Fruit fly (Drosophila melanogaster) Kc167 (cell line): ENCODE data around the gene CG14130.

Experiments used
- Myc ChIP-seq: fragments of >200 bp; optimal IDR thresholded peaks from 2 replicates; lab custom pipeline; 2017; ENCODE audit warnings: missing external identifiers
- Sin3A ChIP-seq: fragments of >200 bp; optimal IDR thresholded peaks from 2 replicates; lab custom pipeline; 2018; ENCODE audit warnings: missing external identifiers
- h ChIP-seq: fragments of >200 bp; optimal IDR thresholded peaks from 3 replicates; lab custom pipeline; 2018; ENCODE audit warnings: missing external identifiers
- insv ChIP-seq: fragments of >200 bp; optimal IDR thresholded peaks from 3 replicates; lab custom pipeline; 2018; ENCODE audit warnings: missing external identifiers
- psq ChIP-seq: fragments of >200 bp; optimal IDR thresholded peaks from 2 replicates; lab custom pipeline; 2017; ENCODE audit warnings: missing external identifiers
- ttk ChIP-seq: sonication (Bioruptor generic); optimal IDR thresholded peaks from 2 replicates; lab custom pipeline; 2017; ENCODE audit warnings: missing external identifiers

The CG14130 gene

DNA sequence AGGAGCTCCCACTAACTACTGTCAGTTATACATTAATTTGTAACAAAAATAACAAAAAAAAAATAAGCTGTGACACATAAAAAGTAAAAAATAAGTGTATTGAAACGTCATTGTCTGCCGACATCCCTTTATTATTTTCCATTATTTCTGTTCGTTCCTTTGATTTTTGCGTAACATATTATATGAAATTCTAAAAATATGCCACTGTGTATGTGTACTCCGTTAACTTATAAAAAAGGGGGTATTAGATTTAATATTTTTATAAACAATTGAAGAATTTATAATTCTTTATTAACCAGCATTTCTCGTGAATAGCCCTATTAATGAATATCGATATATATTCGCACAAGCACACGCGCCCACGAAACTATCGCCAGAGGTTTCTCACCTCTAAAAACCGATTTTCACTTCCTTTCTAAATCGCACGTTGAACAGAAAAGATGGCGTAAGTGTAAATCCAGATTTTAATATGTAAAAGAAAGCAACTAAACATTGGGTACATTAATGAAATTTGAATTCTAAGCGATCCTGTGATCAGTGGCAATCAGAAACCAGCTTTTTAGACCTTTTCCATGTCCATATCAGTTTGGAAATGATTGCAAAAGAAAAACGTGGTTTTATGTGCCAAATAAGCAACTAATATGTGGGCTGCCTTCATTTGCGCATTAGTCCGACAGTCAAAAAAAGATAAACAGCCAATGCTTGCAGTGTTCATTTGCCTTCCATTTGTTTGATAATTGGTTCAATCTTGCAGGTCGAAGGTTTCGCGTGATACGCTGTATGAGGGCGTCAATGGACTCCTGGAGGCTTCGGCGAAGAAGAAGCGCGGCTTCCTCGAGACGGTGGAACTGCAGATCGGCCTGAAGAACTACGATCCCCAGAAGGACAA is 7.4 kb downstream of the CG14130 start, which contains the start of gene RpL10Ab:
Gene RpL10Ab, plus strand, starts transcription at position 406 of the 889 bp plus-strand sequence.
- no peak for TF ChIP-seq h
- no peak for TF ChIP-seq psq (lab: Kevin White, UChicago)
- TF ChIP-seq insv (lab: Kevin White, UChicago) = no peak
- no peak for TF ChIP-seq Sin3A
- no peak for TF ChIP-seq Myc
- TF ChIP-seq ttk (lab: Kevin White, UChicago) = no peak

DNA sequence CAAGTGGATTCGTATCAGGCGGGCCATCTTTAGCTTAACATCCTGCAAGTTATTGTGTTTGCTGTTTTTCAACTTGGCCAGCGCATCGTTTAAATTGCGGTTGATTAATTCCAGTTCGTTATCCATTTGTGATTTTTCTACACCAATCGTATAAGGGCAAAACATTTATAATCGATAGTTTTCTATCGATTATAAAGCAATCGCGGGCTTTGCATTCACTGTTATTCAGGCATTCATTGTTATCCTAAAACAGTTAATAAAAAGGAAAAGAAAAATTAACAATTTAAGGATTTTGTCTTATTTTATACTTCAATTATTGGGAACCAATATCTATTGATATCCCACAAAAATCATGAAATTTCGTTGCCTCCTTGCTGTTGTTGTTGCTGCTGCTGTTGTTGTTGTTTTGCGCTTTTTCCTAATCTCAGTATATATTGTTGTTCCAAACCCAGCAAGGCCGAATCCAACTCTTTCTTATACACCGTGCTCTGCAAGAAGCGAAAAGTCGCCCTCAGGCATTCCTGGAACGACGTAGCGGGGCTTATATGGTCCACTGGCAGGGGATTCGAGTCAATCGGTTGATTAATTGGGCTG is 10.4 kb downstream of the CG14130 start, which contains the start of gene CG32095:
Gene CG32095, minus strand, starts transcription at position 173 of the 594 bp plus-strand sequence.
- TF ChIP-seq Sin3A (no peak), insv (lab: Kevin White, UChicago) (no peak), psq (lab: Kevin White, UChicago) (no peak), ttk (lab: Kevin White, UChicago) (no peak), h (no peak), Myc (no peak)

DNA sequence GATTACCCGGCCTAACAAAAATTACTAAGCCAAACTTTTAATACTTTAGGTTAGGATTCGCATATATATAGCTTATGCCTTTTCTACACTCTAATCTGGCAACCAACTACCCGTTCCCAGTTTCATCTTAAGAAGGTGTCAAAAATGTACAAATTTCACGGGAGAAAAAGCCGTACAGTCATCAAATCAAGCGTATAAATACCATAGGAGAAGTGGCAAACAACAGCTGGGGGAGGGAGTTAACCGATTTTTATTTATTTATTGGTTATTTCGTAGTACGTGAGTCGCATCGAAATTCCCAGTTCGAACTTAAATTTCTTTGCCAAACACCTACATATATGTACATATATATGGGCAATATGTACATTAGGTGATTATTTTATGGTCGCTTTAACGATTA is 13.5 kb downstream of the CG14130 start, which contains the start of gene CG7264:
Gene CG7264, plus strand, starts transcription at position 301 of the 400 bp plus-strand sequence.
- TF ChIP-seq insv (lab: Kevin White, UChicago) (no peak), Myc (no peak), ttk (lab: Kevin White, UChicago) (no peak), h (no peak), psq (lab: Kevin White, UChicago) (no peak)

DNA sequence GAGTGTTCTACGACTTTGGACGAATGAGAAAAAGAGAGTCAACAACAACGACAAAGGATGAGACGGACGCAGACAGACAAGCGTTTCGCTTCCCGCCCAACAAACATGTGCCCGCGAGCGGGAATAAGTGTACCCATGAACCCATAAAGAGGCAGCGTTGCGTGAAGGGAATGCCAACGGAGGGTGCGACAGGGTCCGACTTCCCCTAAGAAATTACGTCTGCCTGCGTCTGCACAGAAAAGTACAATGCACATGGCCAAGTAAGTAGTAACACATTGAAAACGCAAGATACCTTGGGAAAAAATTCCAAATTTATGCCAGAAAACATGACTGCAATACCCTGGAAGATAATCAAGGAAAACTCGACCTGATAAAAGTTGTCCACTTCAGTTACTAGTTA is 16.0 kb downstream of the CG14130 start:
- no peak for TF ChIP-seq psq (lab: Kevin White, UChicago)
- no peak for TF ChIP-seq ttk (lab: Kevin White, UChicago)
- TF ChIP-seq Sin3A = no peak
- no peak for TF ChIP-seq h
- TF ChIP-seq Myc = no peak
- no peak for TF ChIP-seq insv (lab: Kevin White, UChicago)

DNA sequence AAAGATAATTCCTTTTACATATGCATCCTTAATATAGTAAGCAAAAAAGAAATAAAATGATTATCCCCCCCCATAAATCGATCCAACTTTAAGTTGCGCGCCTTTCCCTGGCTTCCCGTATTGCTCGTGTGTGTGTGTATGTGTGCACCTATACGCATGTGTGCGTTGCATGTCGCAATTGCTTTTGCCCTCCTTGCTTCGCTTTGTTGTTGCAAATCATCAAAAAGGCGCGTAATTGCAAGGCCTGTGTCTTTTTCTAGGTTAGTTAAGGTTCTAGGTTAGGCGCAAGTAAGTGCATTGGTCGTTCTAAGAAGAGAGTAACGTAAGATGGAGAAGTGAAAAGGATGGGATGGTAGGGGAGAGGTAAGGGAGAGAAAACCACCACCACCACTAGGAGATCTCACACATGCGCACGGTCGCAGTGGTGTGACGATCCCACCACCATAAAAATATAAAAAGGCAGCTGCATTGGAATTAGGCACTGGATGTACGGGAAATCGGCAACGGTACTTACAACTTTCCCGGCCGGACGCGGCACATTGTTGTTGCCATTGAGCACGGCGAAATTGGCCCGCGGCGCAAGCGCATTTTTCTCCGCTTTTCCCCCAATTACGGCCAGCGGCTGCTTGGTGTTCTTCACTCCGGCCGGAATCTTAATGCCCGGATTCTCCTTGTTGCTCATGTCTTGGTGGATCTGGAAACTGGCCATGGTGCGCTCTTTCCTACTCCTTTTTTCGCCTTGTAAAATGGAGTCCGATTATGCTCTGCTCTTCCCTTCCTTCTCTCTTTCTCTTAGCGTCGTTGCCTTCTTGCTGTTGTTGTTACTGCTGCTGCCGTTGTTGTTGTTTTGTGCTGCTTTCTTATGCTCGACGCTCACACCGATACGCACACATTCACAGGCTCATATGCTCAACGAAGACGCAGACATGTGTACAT is 17.4 kb downstream of the CG14130 start:
- TF ChIP-seq Myc (no peak), h (no peak), psq (lab: Kevin White, UChicago) (no peak), Sin3A (no peak), insv (lab: Kevin White, UChicago) (no peak)

DNA sequence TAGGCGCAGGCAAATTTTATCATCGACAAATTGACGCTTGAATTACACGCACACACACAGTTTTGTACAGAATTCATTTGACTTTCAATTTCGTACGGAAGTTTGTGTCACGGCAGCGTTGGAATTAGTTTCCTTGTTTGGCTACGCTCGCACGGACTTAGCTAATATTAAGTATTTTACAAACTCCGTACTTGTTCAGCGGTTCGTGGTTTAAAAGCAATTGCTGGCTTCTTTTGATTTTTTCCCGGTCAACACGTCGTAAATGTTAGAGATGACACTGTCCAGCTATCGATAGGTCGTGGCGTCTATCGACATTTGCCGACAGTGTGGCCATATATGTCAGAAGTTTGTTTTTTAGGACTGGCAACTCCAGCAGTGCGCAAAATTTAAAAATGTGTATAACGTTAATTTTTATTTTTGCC is 18.1 kb downstream of the CG14130 start, which contains the start of gene CycA:
Gene CycA, minus strand, starts transcription at position 283 of the 422 bp plus-strand sequence.
- TF ChIP-seq psq (lab: Kevin White, UChicago) = no peak
- no peak for TF ChIP-seq h
- no peak for TF ChIP-seq Sin3A
- no peak for TF ChIP-seq ttk (lab: Kevin White, UChicago)
- no peak for TF ChIP-seq Myc
- no peak for TF ChIP-seq insv (lab: Kevin White, UChicago)

DNA sequence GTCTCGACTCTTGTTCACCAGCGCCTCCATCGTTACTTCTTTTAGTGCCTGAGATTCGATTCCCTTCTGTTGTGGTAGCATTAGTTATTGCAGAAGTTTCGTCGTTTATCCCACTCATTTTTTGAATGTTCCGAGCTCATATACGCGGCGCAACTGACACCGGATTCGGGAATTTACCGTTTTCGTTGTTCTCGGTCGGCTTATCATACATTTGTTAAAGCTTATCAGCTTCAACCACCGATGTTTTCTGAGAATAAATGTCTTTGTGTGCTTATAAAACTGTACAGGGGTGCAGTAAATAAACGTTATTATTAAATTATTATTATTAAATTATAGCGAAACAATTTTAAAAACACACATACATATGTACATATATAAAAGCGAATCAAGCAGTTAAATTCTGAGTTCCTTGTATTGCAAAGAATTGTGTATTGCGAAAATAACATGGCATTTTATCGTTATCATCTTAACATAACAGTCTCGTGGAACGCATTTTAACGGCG is 21.4 kb downstream of the CG14130 start, which contains the start of gene CG43064:
Gene CG43064, minus strand, starts transcription at position 147 of the 503 bp plus-strand sequence.
- TF ChIP-seq Myc (no peak), Sin3A (no peak), psq (lab: Kevin White, UChicago) (no peak), insv (lab: Kevin White, UChicago) (no peak), ttk (lab: Kevin White, UChicago) (no peak), h (no peak)

DNA sequence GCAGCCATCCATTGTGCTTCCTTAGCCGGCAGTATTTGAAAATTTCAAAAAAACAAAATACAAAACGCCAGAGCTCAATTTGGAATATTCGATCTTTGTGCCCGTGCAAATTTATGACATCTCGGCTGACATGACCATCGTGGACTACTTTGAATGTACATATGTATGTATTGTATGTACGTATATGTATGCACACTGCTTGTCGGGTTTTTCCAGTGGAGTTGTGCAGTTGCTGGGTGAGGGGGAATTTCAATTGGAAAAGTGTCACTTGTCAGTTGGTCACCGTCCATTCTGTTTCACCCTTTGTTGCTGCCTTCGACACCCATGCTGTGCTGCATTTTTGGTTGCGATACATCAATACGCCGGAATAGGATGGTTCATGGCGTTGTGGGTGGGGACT is 32.5 kb downstream of the CG14130 start, which contains the start of gene CG12521:
Gene CG12521, minus strand, starts transcription at position 101 of the 400 bp plus-strand sequence.
- no peak for TF ChIP-seq ttk (lab: Kevin White, UChicago)
- no peak for TF ChIP-seq Myc
- no peak for TF ChIP-seq Sin3A
- no peak for TF ChIP-seq psq (lab: Kevin White, UChicago)

DNA sequence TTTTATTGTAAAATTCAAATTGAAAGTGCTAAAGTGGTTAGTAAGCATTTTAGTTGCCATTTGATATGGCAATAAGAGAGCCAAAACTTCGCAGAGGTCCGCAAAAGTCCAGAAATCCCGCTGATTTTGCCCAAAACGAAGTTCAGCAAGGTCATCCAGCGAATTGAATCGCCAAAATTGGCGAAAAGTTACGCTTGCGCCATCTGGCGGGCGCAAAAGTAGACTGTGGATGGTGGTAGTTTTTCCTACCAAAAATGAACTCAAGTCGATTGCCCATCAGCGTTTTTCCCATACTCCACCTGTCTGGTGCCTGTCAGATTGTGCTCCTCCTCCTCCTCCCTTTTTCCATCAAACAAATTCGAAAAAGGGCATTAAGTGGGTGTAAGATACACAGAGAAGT is 37.7 kb downstream of the CG14130 start:
- TF ChIP-seq insv (lab: Kevin White, UChicago) (no peak), psq (lab: Kevin White, UChicago) (no peak), Sin3A (no peak), ttk (lab: Kevin White, UChicago) (no peak), Myc (no peak), h (no peak)

DNA sequence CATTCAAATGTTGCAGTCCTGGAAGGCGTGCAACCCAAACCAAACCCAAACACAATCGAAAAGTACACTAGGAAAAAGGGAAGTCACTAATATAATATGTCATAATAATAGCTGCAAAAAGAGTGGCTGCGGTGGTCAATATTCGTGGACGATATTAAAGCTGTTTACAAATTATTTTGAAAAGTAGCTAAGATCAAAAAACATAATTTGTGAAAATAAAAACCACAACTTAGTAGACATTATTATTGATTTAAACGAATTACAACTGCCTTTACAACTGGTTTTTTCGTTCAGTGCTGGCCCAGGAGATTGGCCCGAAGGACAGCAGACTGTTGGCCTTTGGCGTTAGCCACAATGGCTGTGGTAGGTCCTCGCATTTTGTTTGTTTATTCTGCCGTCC is 43.5 kb downstream of the CG14130 start:
- no peak for TF ChIP-seq Myc
- no peak for TF ChIP-seq ttk (lab: Kevin White, UChicago)
- no peak for TF ChIP-seq psq (lab: Kevin White, UChicago)
- no peak for TF ChIP-seq insv (lab: Kevin White, UChicago)
- TF ChIP-seq Sin3A = no peak
- TF ChIP-seq h = no peak

DNA sequence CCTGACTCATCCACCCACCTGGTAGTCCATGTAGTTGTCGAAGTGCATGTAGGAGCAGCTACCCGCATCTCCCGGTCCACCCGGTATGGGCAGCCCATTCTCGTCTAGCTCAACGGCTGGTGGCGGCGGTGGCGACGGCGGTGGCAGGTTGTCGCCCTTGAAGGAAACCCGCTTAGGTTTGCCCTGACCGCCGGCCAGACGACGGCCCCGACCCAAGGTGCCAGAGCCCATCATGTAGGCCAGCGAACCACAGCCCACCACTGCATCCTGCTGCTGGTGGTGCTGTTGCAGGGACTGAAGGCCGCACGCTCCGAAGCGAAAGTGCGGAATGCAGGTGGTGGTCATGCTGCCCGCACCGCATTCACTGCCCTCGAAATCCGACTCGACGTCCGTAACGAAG is 47.0 kb downstream of the CG14130 start:
- TF ChIP-seq h (no peak), insv (lab: Kevin White, UChicago) (no peak), psq (lab: Kevin White, UChicago) (no peak), Myc (no peak), Sin3A (no peak), ttk (lab: Kevin White, UChicago) (no peak)
